Worm (Caenorhabditis elegans): ENCODE data around the gene F56F10.2.
A peak's percentile ranks its signal among the peaks of the same experiment; 100 is the strongest.

Gene F56F10.2

ce11 chrX:852739-853268, 6.6 kb upstream of the F56F10.2 start:
- TF ChIP-seq M03D4.4 (tag; optimal IDR thresholded peaks at IDR 0.05) (no peak), lin-13 (tag; optimal IDR thresholded peaks at IDR 0.05) (no peak), ces-1 (GFP tag; optimal IDR thresholded peaks at IDR 0.05) (no peak), lin-32 (GFP tag; optimal IDR thresholded peaks at IDR 0.05) (no peak), drap-1 (GFP tag; optimal IDR thresholded peaks at IDR 0.05) (no peak), unc-120 (tag; optimal IDR thresholded peaks at IDR 0.05; ENCODE audit: poor library complexity, severe bottlenecking) (no peak), hlh-1 (tag; optimal IDR thresholded peaks at IDR 0.05) (no peak), tbx-8 (GFP tag; optimal IDR thresholded peaks at IDR 0.05) (no peak), sptf-1 (tag; optimal IDR thresholded peaks at IDR 0.05) (peak; percentile 86), nhr-12 (tag; optimal IDR thresholded peaks at IDR 0.05) (no peak), mls-2 (tag; optimal IDR thresholded peaks at IDR 0.05) (peak; percentile 87), bed-3 (GFP tag; optimal IDR thresholded peaks at IDR 0.05) (no peak), ceh-83 (GFP tag; optimal IDR thresholded peaks at IDR 0.05) (no peak), mab-5 (tag; optimal IDR thresholded peaks at IDR 0.05) (no peak), lsy-2 (tag; optimal IDR thresholded peaks at IDR 0.05) (no peak), unc-39 (tag; optimal IDR thresholded peaks at IDR 0.05) (no peak), zip-8 (tag; optimal IDR thresholded peaks at IDR 0.05) (no peak), cnd-1 (tag; optimal IDR thresholded peaks at IDR 0.05) (peak; percentile 36), sem-2 (GFP tag; optimal IDR thresholded peaks at IDR 0.05) (no peak), elt-3 (tag; optimal IDR thresholded peaks at IDR 0.05) (no peak), ceh-43 (GFP tag; optimal IDR thresholded peaks at IDR 0.05) (peak; percentile 92), nhr-237 (tag; optimal IDR thresholded peaks at IDR 0.05) (no peak), mep-1 (tag; optimal IDR thresholded peaks at IDR 0.05) (no peak), ham-2 (GFP tag; optimal IDR thresholded peaks at IDR 0.05) (peak; percentile 75), snpc-4 (tag; optimal IDR thresholded peaks at IDR 0.05) (no peak), ceh-39 (tag; optimal IDR thresholded peaks at IDR 0.05) (no peak), blmp-1 (tag; optimal IDR thresholded peaks at IDR 0.05) (no peak), pha-4 (tag; optimal IDR thresholded peaks at IDR 0.05) (no peak), nhr-76 (tag; optimal IDR thresholded peaks at IDR 0.05) (no peak), unc-62 (GFP tag; optimal IDR thresholded peaks at IDR 0.05) (no peak), flh-1 (GFP tag; optimal IDR thresholded peaks at IDR 0.05) (no peak), elt-1 (tag; optimal IDR thresholded peaks at IDR 0.05; ENCODE audit: borderline replicate concordance, insufficient read depth) (no peak), nhr-2 (tag; optimal IDR thresholded peaks at IDR 0.05) (no peak), ztf-11 (tag; optimal IDR thresholded peaks at IDR 0.05) (peak; percentile 46), nhr-28 (tag; optimal IDR thresholded peaks at IDR 0.05) (no peak)

- TF ChIP-seq ceh-43 (GFP tag; optimal IDR thresholded peaks at IDR 0.05), result no peak
- no peak for TF ChIP-seq elt-3 (tag; optimal IDR thresholded peaks at IDR 0.05)
- no peak for TF ChIP-seq pha-4 (tag; optimal IDR thresholded peaks at IDR 0.05)
- no peak for TF ChIP-seq ceh-39 (tag; optimal IDR thresholded peaks at IDR 0.05)
- TF ChIP-seq mls-2 (tag; optimal IDR thresholded peaks at IDR 0.05), result no peak
- no peak for TF ChIP-seq drap-1 (GFP tag; optimal IDR thresholded peaks at IDR 0.05)
- no peak for TF ChIP-seq sptf-1 (tag; optimal IDR thresholded peaks at IDR 0.05)
- TF ChIP-seq ceh-83 (GFP tag; optimal IDR thresholded peaks at IDR 0.05), result no peak
- no peak for TF ChIP-seq lin-13 (tag; optimal IDR thresholded peaks at IDR 0.05)
- TF ChIP-seq hlh-1 (tag; optimal IDR thresholded peaks at IDR 0.05), result no peak
- no peak for TF ChIP-seq mab-5 (tag; optimal IDR thresholded peaks at IDR 0.05)
These were observed 5.8 kb upstream of the F56F10.2 start for ce11 chrX:853604-854003.

- TF ChIP-seq pha-4 (tag; optimal IDR thresholded peaks at IDR 0.05) (peak; percentile 27), lin-32 (GFP tag; optimal IDR thresholded peaks at IDR 0.05) (no peak)
These were observed 1.8 kb upstream of the F56F10.2 start for ce11 chrX:857658-858057.

ce11 chrX:861378-861777, 2.0 kb downstream of the F56F10.2 start:
- TF ChIP-seq unc-62 (GFP tag; optimal IDR thresholded peaks at IDR 0.05) (no peak), elt-1 (tag; optimal IDR thresholded peaks at IDR 0.05; ENCODE audit: borderline replicate concordance, insufficient read depth) (no peak), ces-1 (GFP tag; optimal IDR thresholded peaks at IDR 0.05) (no peak), mep-1 (tag; optimal IDR thresholded peaks at IDR 0.05) (no peak), snpc-4 (tag; optimal IDR thresholded peaks at IDR 0.05) (no peak), ceh-39 (tag; optimal IDR thresholded peaks at IDR 0.05) (no peak), nhr-28 (tag; optimal IDR thresholded peaks at IDR 0.05) (no peak), nhr-2 (tag; optimal IDR thresholded peaks at IDR 0.05) (no peak), unc-120 (tag; optimal IDR thresholded peaks at IDR 0.05; ENCODE audit: poor library complexity, severe bottlenecking) (no peak), blmp-1 (tag; optimal IDR thresholded peaks at IDR 0.05) (no peak), ceh-43 (GFP tag; optimal IDR thresholded peaks at IDR 0.05) (no peak), lin-32 (GFP tag; optimal IDR thresholded peaks at IDR 0.05) (no peak), mls-2 (tag; optimal IDR thresholded peaks at IDR 0.05) (no peak), elt-3 (tag; optimal IDR thresholded peaks at IDR 0.05) (no peak), lin-13 (tag; optimal IDR thresholded peaks at IDR 0.05) (no peak)

Data from whole organism, mixed stage, embryonic.